Worm (Caenorhabditis elegans) whole organism, young adult: ENCODE data around the gene chts-1.
A peak's percentile ranks its signal among the peaks of the same experiment; 100 is the strongest.

Experiments
- B0035.1 ChIP-seq: sonication (generic microtip); optimal IDR thresholded peaks from 2 replicates; lab custom pipeline; 2016; ENCODE audit warnings: missing genetic modification characterization, mild to moderate bottlenecking, missing compliant biosample characterization, missing genotype, missing genetic modification reagents
- F49E8.2 ChIP-seq: sonication (generic microtip); optimal IDR thresholded peaks from 3 replicates; lab custom pipeline; 2017; ENCODE audit warnings: missing genetic modification characterization, mild to moderate bottlenecking, missing compliant biosample characterization, antibody characterized with exemption, moderate library complexity; ENCODE audit not compliant: insufficient read depth
- F52B5.7 ChIP-seq: sonication (generic microtip); optimal IDR thresholded peaks from 2 replicates; lab custom pipeline; 2016; ENCODE audit warnings: mild to moderate bottlenecking, missing genetic modification characterization, missing compliant biosample characterization
- F57A8.1 ChIP-seq: fragments of 200-800 bp; sonication (Bioruptor generic); optimal IDR thresholded peaks from 2 replicates; lab custom pipeline; 2018; ENCODE audit warnings: mild to moderate bottlenecking, missing genetic modification characterization, moderate library complexity, missing compliant biosample characterization
- F57C9.4 ChIP-seq: sonication (generic microtip); optimal IDR thresholded peaks from 2 replicates; lab custom pipeline; 2017; ENCODE audit warnings: mild to moderate bottlenecking, missing genetic modification characterization, missing compliant biosample characterization
- K11D2.4 ChIP-seq: fragments of 200-800 bp; sonication (Bioruptor generic); IDR thresholded peaks from 2 replicates; pipeline ENCODE4 v1.3.6; 2022; ENCODE audit warnings: missing genetic modification reagents, missing genetic modification characterization, missing compliant biosample characterization
- T07F8.4 ChIP-seq: sonication (generic microtip); optimal IDR thresholded peaks from 2 replicates; lab custom pipeline; 2016; ENCODE audit warnings: mild to moderate bottlenecking, missing genetic modification characterization, moderate library complexity, missing compliant biosample characterization
- Y53F4B.3 ChIP-seq: fragments of 200-800 bp; sonication (Bioruptor generic); IDR thresholded peaks from 2 replicates; pipeline ENCODE4 v1.3.6; 2022; ENCODE audit warnings: missing genetic modification reagents, missing genetic modification characterization, missing compliant biosample characterization
- Y56A3A.18 ChIP-seq: fragments of 200-800 bp; sonication (Bioruptor generic); IDR thresholded peaks from 2 replicates; pipeline ENCODE4 v1.3.6; 2022; ENCODE audit warnings: missing genetic modification reagents, missing genetic modification characterization, missing compliant biosample characterization
- Y67H2A.10 ChIP-seq: fragments of 200-800 bp; sonication (Bioruptor generic); conservative IDR thresholded peaks from 2 replicates; pipeline ENCODE4 v1.3.6; 2022; ENCODE audit warnings: missing genetic modification reagents, missing genetic modification characterization, missing compliant biosample characterization
- Y95B8A.8 ChIP-seq: fragments of 200-800 bp; sonication (Bioruptor generic); IDR thresholded peaks from 2 replicates; pipeline ENCODE4 v1.3.6; 2022; ENCODE audit warnings: missing genetic modification reagents, missing genetic modification characterization, missing compliant biosample characterization
- attf-3 ChIP-seq: fragments of 200-800 bp; sonication (Bioruptor generic); conservative IDR thresholded peaks from 2 replicates; pipeline ENCODE4 v1.3.6; 2022; ENCODE audit warnings: missing genetic modification reagents, missing genetic modification characterization, missing compliant biosample characterization
- ceh-100 ChIP-seq: fragments of 200-800 bp; sonication (Bioruptor generic); IDR thresholded peaks from 2 replicates; pipeline ENCODE4 v1.3.6; 2022; ENCODE audit warnings: missing genetic modification reagents, missing genetic modification characterization, missing compliant biosample characterization
- ceh-79 ChIP-seq: sonication (generic microtip); optimal IDR thresholded peaks from 2 replicates; lab custom pipeline; 2017; ENCODE audit warnings: mild to moderate bottlenecking, missing genetic modification characterization, missing compliant biosample characterization
- ceh-91 ChIP-seq: fragments of 200-800 bp; sonication (Bioruptor generic); IDR thresholded peaks from 2 replicates; pipeline ENCODE4 v1.3.6; 2022; ENCODE audit warnings: missing genetic modification reagents, missing genetic modification characterization, missing compliant biosample characterization
- die-1 ChIP-seq: sonication (generic microtip); optimal IDR thresholded peaks from 2 replicates; lab custom pipeline; 2016; ENCODE audit warnings: missing genotype, mild to moderate bottlenecking, missing genetic modification characterization, missing compliant biosample characterization
- dox-1 ChIP-seq: fragments of 200-800 bp; sonication (Bioruptor generic); IDR thresholded peaks from 2 replicates; pipeline ENCODE4 v1.3.6; 2022; ENCODE audit warnings: missing genetic modification reagents, missing genetic modification characterization, missing compliant biosample characterization
- egl-18 ChIP-seq: fragments of 200-800 bp; sonication (Bioruptor generic); IDR thresholded peaks from 2 replicates; pipeline ENCODE4 v1.3.6; 2022; ENCODE audit warnings: missing genetic modification reagents, missing genetic modification characterization, missing compliant biosample characterization
- egl-44 ChIP-seq: fragments of 200-800 bp; sonication (Bioruptor generic); IDR thresholded peaks from 2 replicates; pipeline ENCODE4 v1.3.6; 2022; ENCODE audit warnings: missing genetic modification reagents, missing genetic modification characterization, missing compliant biosample characterization
- ekl-4 ChIP-seq: fragments of 200-800 bp; sonication (Bioruptor generic); IDR thresholded peaks from 2 replicates; pipeline ENCODE4 v1.3.6; 2022; ENCODE audit warnings: missing genetic modification reagents, missing genetic modification characterization, missing compliant biosample characterization
- fkh-3 ChIP-seq: sonication (generic microtip); optimal IDR thresholded peaks from 2 replicates; lab custom pipeline; 2016; ENCODE audit warnings: mild to moderate bottlenecking, missing genetic modification characterization, missing compliant biosample characterization
- gei-17 ChIP-seq: fragments of 200-800 bp; sonication (Bioruptor generic); optimal IDR thresholded peaks from 2 replicates; lab custom pipeline; 2018; ENCODE audit warnings: mild to moderate bottlenecking, missing genetic modification characterization, missing compliant biosample characterization
- hlh-12 ChIP-seq: sonication (generic microtip); optimal IDR thresholded peaks from 2 replicates; lab custom pipeline; 2016; ENCODE audit warnings: missing genetic modification characterization, missing compliant biosample characterization
- hlh-26 ChIP-seq: fragments of 200-800 bp; sonication (Bioruptor generic); conservative IDR thresholded peaks from 2 replicates; pipeline ENCODE4 v1.3.6; 2022; ENCODE audit warnings: missing genetic modification reagents, missing genetic modification characterization, missing compliant biosample characterization
- hmg-20 ChIP-seq: fragments of 200-800 bp; sonication (Bioruptor generic); IDR thresholded peaks from 2 replicates; pipeline ENCODE4 v1.3.6; 2022; ENCODE audit warnings: missing genetic modification reagents, missing genetic modification characterization, missing compliant biosample characterization
- let-607 ChIP-seq, 2 experiments: fragments of 200-800 bp in 1 of 2; sonication (Bioruptor generic) in 1 of 2; sonication (generic microtip) in 1 of 2; optimal IDR thresholded peaks; 2 replicates each; lab custom pipeline; 2016 to 2018; ENCODE audit warnings: mild to moderate bottlenecking in 2 of 2, missing compliant biosample characterization in 2 of 2, missing genetic modification characterization in 2 of 2, moderate library complexity in 2 of 2, missing genotype in 1 of 2
- lin-26 ChIP-seq: fragments of 200-800 bp; sonication (Bioruptor generic); IDR thresholded peaks from 2 replicates; pipeline ENCODE4 v1.3.6; 2022; ENCODE audit warnings: missing genetic modification reagents, missing genetic modification characterization, missing compliant biosample characterization
- lir-1 ChIP-seq: fragments of 200-800 bp; sonication (Bioruptor generic); conservative IDR thresholded peaks from 2 replicates; pipeline ENCODE4 v1.3.6; 2022; ENCODE audit warnings: missing genetic modification reagents, missing genetic modification characterization, missing compliant biosample characterization
- lsl-1 ChIP-seq: fragments of 200-800 bp; sonication (Bioruptor generic); optimal IDR thresholded peaks from 2 replicates; lab custom pipeline; 2018; ENCODE audit warnings: mild to moderate bottlenecking, missing genetic modification characterization, moderate library complexity, missing compliant biosample characterization
- madf-10 ChIP-seq: sonication (generic microtip); optimal IDR thresholded peaks from 2 replicates; lab custom pipeline; 2016; ENCODE audit warnings: mild to moderate bottlenecking, missing genetic modification characterization, missing compliant biosample characterization
- madf-8 ChIP-seq: fragments of 200-800 bp; sonication (Bioruptor generic); conservative IDR thresholded peaks from 2 replicates; pipeline ENCODE4 v1.3.6; 2022; ENCODE audit warnings: missing genetic modification reagents, missing genetic modification characterization, missing compliant biosample characterization
- nfyb-1 ChIP-seq: fragments of 200-800 bp; sonication (Bioruptor generic); IDR thresholded peaks from 2 replicates; pipeline ENCODE4 v1.3.6; 2022; ENCODE audit warnings: missing genetic modification reagents, missing genetic modification characterization, missing compliant biosample characterization
- nhr-120 ChIP-seq: fragments of 200-800 bp; sonication (Bioruptor generic); IDR thresholded peaks from 2 replicates; pipeline ENCODE4 v1.3.6; 2022; ENCODE audit warnings: missing genetic modification characterization, missing compliant biosample characterization
- nhr-27 ChIP-seq: fragments of 200-800 bp; sonication (Bioruptor generic); optimal IDR thresholded peaks from 2 replicates; lab custom pipeline; 2018; ENCODE audit warnings: mild to moderate bottlenecking, missing genetic modification characterization, moderate library complexity, missing compliant biosample characterization
- pbrm-1 ChIP-seq: fragments of 200-800 bp; sonication (Bioruptor generic); IDR thresholded peaks from 2 replicates; pipeline ENCODE4 v1.3.6; 2022; ENCODE audit warnings: missing genetic modification reagents, missing genetic modification characterization, missing compliant biosample characterization
- pha-4 ChIP-seq: fragments of 150-350 bp; sonication (generic microtip); optimal IDR thresholded peaks from 2 replicates; lab custom pipeline; 2014; ENCODE audit warnings: missing biosample characterization, missing genetic modification reagents, missing genetic modification characterization
- repo-1 ChIP-seq: sonication (generic microtip); optimal IDR thresholded peaks from 2 replicates; lab custom pipeline; 2017; ENCODE audit warnings: mild to moderate bottlenecking, missing genetic modification characterization, missing compliant biosample characterization
- sea-2 ChIP-seq: fragments of 200-800 bp; sonication (Bioruptor generic); IDR thresholded peaks from 2 replicates; pipeline ENCODE4 v1.3.6; 2022; ENCODE audit warnings: missing genetic modification characterization, missing compliant biosample characterization
- snpc-4 ChIP-seq, 5 experiments: fragments of 150-350 bp in 1 of 5; sonication (generic microtip) in 4 of 5; optimal IDR thresholded peaks; 2 replicates each; lab custom pipeline; 2014 to 2018; ENCODE audit warnings: missing genetic modification characterization in 5 of 5, missing biosample characterization in 3 of 5, antibody characterized with exemption in 2 of 5, mild to moderate bottlenecking in 2 of 5, missing compliant biosample characterization in 2 of 5, missing genotype in 2 of 5, moderate library complexity in 2 of 5, missing genetic modification reagents in 1 of 5
- sptf-2 ChIP-seq: fragments of 200-800 bp; sonication (Bioruptor generic); optimal IDR thresholded peaks from 2 replicates; lab custom pipeline; 2018; ENCODE audit warnings: mild to moderate bottlenecking, missing genetic modification characterization, missing compliant biosample characterization
- tlf-1 ChIP-seq: fragments of 200-800 bp; sonication (Bioruptor generic); optimal IDR thresholded peaks from 2 replicates; lab custom pipeline; 2018; ENCODE audit warnings: mild to moderate bottlenecking, missing genetic modification characterization, missing compliant biosample characterization
- unc-62 ChIP-seq: fragments of 150-350 bp; optimal IDR thresholded peaks from 2 replicates; lab custom pipeline; 2014; ENCODE audit warnings: missing biosample characterization, missing genetic modification reagents, missing genetic modification characterization
- xnd-1 ChIP-seq: sonication (generic microtip); optimal IDR thresholded peaks from 2 replicates; lab custom pipeline; 2016; ENCODE audit warnings: missing genotype, missing genetic modification reagents, missing genetic modification characterization, missing compliant biosample characterization
- ztf-18 ChIP-seq: sonication (generic microtip); optimal IDR thresholded peaks from 2 replicates; lab custom pipeline; 2016; ENCODE audit warnings: missing genotype, mild to moderate bottlenecking, missing genetic modification characterization, missing compliant biosample characterization
- ztf-28 ChIP-seq: fragments of 200-800 bp; sonication (Bioruptor generic); IDR thresholded peaks from 2 replicates; pipeline ENCODE4 v1.3.6; 2022; ENCODE audit warnings: missing genetic modification reagents, missing genetic modification characterization, missing compliant biosample characterization
- ztf-3 ChIP-seq: fragments of 200-800 bp; sonication (Bioruptor generic); optimal IDR thresholded peaks from 2 replicates; lab custom pipeline; 2018; ENCODE audit warnings: mild to moderate bottlenecking, missing genetic modification characterization, missing compliant biosample characterization

chts-1 gene

ce11 chrX:7502807-7503206 lies 16.7 kb downstream of the chts-1 start, which contains the start of gene F48E3.6:
Gene F48E3.6, minus strand, starts transcription at chrX:7502907.
- TF ChIP-seq fkh-3 (tag; lab: Kevin White, UChicago) (no peak), lin-26 (GFP tag; lab: Robert Waterston, UW) (no peak), pha-4 (tag; lab: Kevin White, UChicago) (no peak), gei-17 (no peak), nhr-120 (no peak), attf-3 (GFP tag; lab: Robert Waterston, UW) (no peak)

ce11 chrX:7500970-7501369 lies 18.5 kb downstream of the chts-1 start, which contains the start of gene uggt-1:
Gene uggt-1, minus strand, starts transcription at chrX:7500982.
- TF ChIP-seq hmg-20 (GFP tag; lab: Robert Waterston, UW) (0 out of 2 replicates have a peak, but pooled peaks have one; percentile 44), unc-62 (GFP tag; lab: Kevin White, UChicago) (peak; percentile 1), Y56A3A.18 (GFP tag; lab: Robert Waterston, UW) (0 out of 2 replicates have a peak, but pooled peaks have one; percentile 69), sea-2 (GFP tag; lab: Robert Waterston, UW) (no peak), Y53F4B.3 (GFP tag; lab: Robert Waterston, UW) (no peak), ekl-4 (GFP tag; lab: Robert Waterston, UW) (0 out of 2 replicates have a peak, but pooled peaks have one; percentile 42), Y95B8A.8 (no peak), ceh-91 (GFP tag; lab: Robert Waterston, UW) (no peak), lir-1 (GFP tag; lab: Robert Waterston, UW) (peak; percentile 64; the same call in 1 of the 2 replicates), die-1 (tag; lab: Kevin White, UChicago) (no peak), F57A8.1 (GFP tag; lab: Kevin White, UChicago) (no peak), snpc-4 (GFP tag; optimal IDR thresholded peaks at IDR 0.05; lab: Kevin White, UChicago) (peak; percentile 15), snpc-4 (tag; optimal IDR thresholded peaks at IDR 0.05; lab: Kevin White, UChicago) (peak in 1 of 4 experiments; percentile 79), nhr-120 (no peak), tlf-1 (GFP tag; lab: Kevin White, UChicago) (peak; percentile 31), fkh-3 (tag; lab: Kevin White, UChicago) (no peak), nhr-27 (tag; lab: Kevin White, UChicago) (no peak), F49E8.2 (no peak), sptf-2 (GFP tag; lab: Kevin White, UChicago) (peak; percentile 27), hlh-12 (no peak), egl-44 (GFP tag; lab: Robert Waterston, UW) (no peak), K11D2.4 (GFP tag; lab: Robert Waterston, UW) (peak; percentile 84), egl-18 (GFP tag; lab: Robert Waterston, UW) (0 out of 2 replicates have a peak, but pooled peaks have one; percentile 46), nfyb-1 (GFP tag; lab: Robert Waterston, UW) (peak; percentile 54), ztf-18 (tag; lab: Kevin White, UChicago) (peak; percentile 96), F57C9.4 (tag; lab: Kevin White, UChicago) (no peak), repo-1 (no peak), ztf-28 (GFP tag; lab: Robert Waterston, UW) (no peak), let-607 (tag; optimal IDR thresholded peaks at IDR 0.05; lab: Kevin White, UChicago) (peak; percentile 87), madf-10 (peak; percentile 71), dox-1 (peak; percentile 94), xnd-1 (no peak), T07F8.4 (tag; lab: Kevin White, UChicago) (no peak), Y67H2A.10 (GFP tag; lab: Robert Waterston, UW) (no peak), ceh-79 (tag; lab: Kevin White, UChicago) (no peak), ztf-3 (GFP tag; lab: Kevin White, UChicago) (no peak), lsl-1 (no peak), hlh-26 (GFP tag; lab: Robert Waterston, UW) (no peak), pha-4 (tag; lab: Kevin White, UChicago) (no peak), madf-8 (GFP tag; lab: Robert Waterston, UW) (no peak), ceh-100 (GFP tag; lab: Robert Waterston, UW) (peak; percentile 32; the same call in 1 of the 2 replicates), pbrm-1 (GFP tag; lab: Robert Waterston, UW) (peak; percentile 85), B0035.1 (tag; lab: Kevin White, UChicago) (peak; percentile 22), F52B5.7 (tag; lab: Kevin White, UChicago) (no peak), gei-17 (peak; percentile 69)
